Fruit fly (Drosophila melanogaster) whole organism, wandering third instar larva: ENCODE data around the gene CG43249.

Source experiments
- Abd-B ChIP-seq: fragments of >200 bp; optimal IDR thresholded peaks from 2 replicates; lab custom pipeline; 2017; ENCODE audit warnings: missing biosample characterization, missing genetic modification characterization
- h ChIP-seq: fragments of 200-800 bp; sonication (Bioruptor generic); optimal IDR thresholded peaks from 3 replicates; lab custom pipeline; 2016; ENCODE audit warnings: missing biosample characterization, mild to moderate bottlenecking, missing genetic modification characterization
- rgr ChIP-seq: fragments of 200-800 bp; sonication (Bioruptor generic); optimal IDR thresholded peaks from 3 replicates; lab custom pipeline; 2016; ENCODE audit warnings: missing biosample characterization, mild to moderate bottlenecking, missing genetic modification characterization
- sage ChIP-seq: fragments of 200-800 bp; sonication (Bioruptor generic); optimal IDR thresholded peaks from 2 replicates; lab custom pipeline; 2016; ENCODE audit warnings: missing biosample characterization, mild to moderate bottlenecking, missing genetic modification characterization
- usp ChIP-seq: fragments of >200 bp; optimal IDR thresholded peaks from 2 replicates; lab custom pipeline; 2017; ENCODE audit warnings: missing biosample characterization, missing genetic modification characterization

dm6 chr3L:16262440-16262839, 41.6 kb upstream of the CG43249 start, which contains the start of gene CG13071:
- TF ChIP-seq usp (GFP tag; lab: Kevin White, UChicago) (no peak), rgr (GFP tag; lab: Kevin White, UChicago) (no peak), Abd-B (GFP tag; lab: Kevin White, UChicago) (no peak), sage (no peak), h (GFP tag; lab: Kevin White, UChicago) (no peak)
